Worm (Caenorhabditis elegans) whole organism, dauer: ENCODE results near the gene srh-20.

Source experiments
- unc-62 ChIP-seq: sonication (generic microtip); optimal IDR thresholded peaks from 2 replicates; lab custom pipeline; 2017; ENCODE audit warnings: missing biosample characterization, missing genetic modification reagents, missing genetic modification characterization

srh-20 gene

DNA sequence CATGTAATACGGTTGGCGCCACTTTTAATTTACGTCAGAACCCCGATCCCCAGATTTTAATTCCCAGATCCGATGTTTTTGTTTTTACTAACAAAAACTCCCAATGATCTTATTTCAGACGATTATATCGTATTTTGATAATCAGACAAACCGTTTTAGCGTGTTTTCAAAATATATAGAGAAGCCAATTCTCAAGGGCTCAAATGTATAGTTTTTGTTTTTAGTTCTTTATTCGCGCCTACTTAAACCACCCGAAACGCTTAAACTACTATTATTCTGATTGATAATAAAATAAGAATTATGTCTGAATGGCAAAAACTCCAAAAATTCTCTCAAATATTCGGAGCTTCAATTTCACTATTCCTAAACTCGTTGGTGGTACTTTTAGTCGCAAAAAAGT lies 31.8 kb downstream of the srh-20 start, which contains the start of gene str-208:
Gene str-208 (plus strand): TSS at position 301 of the 400 bp plus-strand sequence.
- no peak for TF ChIP-seq unc-62 (GFP tag; lab: Kevin White, UChicago)

DNA sequence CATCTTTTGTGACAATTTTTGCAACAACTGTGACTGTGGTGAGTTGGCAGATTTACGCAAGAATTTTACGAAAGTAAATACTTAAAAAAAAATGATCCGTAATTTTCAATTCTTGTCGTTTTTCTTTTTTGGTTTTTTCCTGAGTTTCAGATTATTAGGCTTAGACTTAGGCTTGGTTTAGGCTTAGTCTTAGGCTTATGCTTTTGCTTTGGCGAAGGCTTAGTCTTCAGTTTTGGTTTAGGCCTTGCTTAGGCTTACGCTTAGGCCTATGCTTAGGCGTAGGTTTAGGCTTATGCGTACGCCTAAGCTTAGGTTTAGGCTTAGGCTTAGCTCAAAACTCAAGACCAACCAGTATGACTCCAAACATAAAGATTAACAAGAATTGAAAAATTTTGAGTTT lies 32.9 kb downstream of the srh-20 start:
- no peak for TF ChIP-seq unc-62 (GFP tag; lab: Kevin White, UChicago)

ce11 chrV:4960686-4961085 lies 36.0 kb downstream of the srh-20 start:
- no peak for TF ChIP-seq unc-62 (GFP tag; lab: Kevin White, UChicago)

ce11 chrV:4962968-4963367 lies 38.2 kb downstream of the srh-20 start, which contains the start of gene tam-1:
tam-1 (minus strand) TSS chrV:4963102.
- TF ChIP-seq unc-62 (GFP tag; lab: Kevin White, UChicago): no peak

DNA sequence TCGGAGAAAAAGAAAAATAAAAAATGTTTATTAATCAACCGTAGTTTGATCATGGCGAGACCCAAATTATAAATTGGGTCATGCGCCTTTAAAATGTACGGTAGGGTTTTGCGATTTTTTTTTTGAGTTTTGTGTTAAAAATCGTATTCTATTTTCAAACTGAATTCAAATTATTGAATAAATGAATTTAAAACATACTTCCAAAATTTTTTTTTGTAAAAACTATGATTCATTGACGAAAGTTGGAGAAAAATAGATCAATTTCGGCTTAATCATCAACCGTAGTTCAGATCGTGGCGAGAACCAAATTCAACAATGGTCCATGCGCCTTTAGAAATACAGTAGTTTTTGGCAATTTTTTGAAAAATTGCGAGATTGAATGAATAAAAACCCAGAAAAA lies 38.9 kb downstream of the srh-20 start:
- TF ChIP-seq unc-62 (GFP tag; lab: Kevin White, UChicago): no peak

DNA sequence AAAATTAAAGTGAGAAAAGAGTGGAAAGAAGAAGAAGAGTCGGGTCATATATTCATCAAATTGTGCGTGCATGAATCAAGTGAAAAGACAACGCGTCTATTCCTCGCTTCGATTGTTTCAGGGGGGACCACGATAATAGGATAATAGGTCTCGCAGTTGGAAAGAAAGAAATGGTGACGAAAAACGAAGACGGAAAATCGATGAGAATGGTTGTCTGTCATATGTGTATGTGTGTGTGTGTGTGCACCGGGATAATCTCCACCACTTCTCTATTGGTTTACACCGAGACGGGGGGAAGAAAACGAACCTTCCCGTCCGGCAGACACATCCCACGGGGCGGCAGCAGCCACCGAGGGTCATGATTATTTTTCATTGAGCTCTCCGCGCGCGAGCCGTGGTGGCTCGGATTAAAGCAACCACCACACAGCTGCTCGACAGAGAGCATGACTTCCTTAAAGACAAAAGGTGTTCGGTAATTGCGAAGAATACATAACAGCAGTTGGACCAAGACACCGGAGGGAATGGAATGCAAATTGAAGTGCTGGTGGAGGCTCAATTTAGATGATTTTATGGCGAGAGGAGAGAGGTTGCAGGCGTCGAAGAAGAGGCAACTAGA lies 39.4 kb downstream of the srh-20 start:
- TF ChIP-seq unc-62 (GFP tag; lab: Kevin White, UChicago): no peak

DNA sequence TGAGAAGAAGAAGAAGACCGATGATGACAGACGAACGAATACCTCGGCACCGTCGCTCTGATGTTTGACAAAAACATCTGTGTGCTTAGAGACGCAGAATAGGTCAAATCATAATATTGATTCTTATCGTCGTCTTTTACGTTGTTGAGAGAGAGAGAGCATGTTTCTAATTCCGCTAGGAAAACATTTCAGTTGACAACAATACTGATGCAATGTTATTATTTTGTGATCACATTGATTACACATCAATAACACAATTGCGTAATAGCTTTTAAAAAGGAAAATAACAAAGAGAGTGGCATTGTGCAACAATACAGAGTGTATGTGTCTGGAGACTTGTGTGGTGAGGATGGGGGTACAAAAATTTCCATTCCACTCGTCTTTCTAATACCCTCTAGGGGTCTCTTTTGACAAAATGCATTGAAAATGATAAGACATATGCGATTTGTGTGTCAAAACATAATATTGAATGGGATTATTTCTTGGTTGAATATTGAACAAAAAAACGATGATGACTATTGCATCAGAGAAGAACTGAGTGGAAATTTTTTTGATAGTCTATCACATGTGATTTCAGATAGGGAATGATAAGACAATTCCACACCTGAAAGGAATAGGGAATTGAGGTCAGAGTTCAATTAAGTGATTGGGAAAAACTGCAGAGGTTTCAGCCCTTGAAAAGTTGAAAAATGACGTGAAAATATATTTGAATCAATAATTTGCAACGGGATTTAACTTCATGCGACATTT lies 40.1 kb downstream of the srh-20 start:
- no peak for TF ChIP-seq unc-62 (GFP tag; lab: Kevin White, UChicago)

- TF ChIP-seq unc-62 (GFP tag; lab: Kevin White, UChicago): no peak
Measured at ce11 chrV:4965790-4966189, 41.1 kb downstream of the srh-20 start.

- TF ChIP-seq unc-62 (GFP tag; lab: Kevin White, UChicago): no peak
Measured at ce11 chrV:4967238-4967637, 42.5 kb downstream of the srh-20 start.

DNA sequence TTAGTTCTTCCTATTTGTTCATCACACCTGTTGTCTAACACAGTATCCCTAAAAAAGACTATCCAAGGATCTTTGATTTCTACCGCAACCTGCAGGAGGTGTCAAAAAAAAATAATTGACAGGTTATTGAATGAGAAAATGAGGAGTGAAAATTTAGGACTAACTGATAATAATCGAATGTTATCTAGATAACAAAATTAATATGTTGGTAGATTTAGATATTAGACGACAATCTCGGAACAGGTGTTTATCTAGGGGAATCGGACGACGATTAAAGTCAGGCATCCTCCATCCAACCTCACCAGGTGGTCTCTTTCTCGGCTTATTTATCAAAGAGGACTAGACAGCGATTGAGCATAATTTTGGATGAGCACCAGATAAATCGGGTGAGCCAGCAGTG lies 44.1 kb downstream of the srh-20 start:
- TF ChIP-seq unc-62 (GFP tag; lab: Kevin White, UChicago): no peak

ce11 chrV:4969503-4969902 lies 44.8 kb downstream of the srh-20 start:
- TF ChIP-seq unc-62 (GFP tag; lab: Kevin White, UChicago): no peak

ce11 chrV:4972943-4973342 lies 48.2 kb downstream of the srh-20 start, which contains the start of gene srsx-9:
srsx-9 (minus strand) TSS chrV:4973043.
- TF ChIP-seq unc-62 (GFP tag; lab: Kevin White, UChicago): no peak

- TF ChIP-seq unc-62 (GFP tag; lab: Kevin White, UChicago): no peak
Measured at ce11 chrV:4974677-4975076, 50.0 kb downstream of the srh-20 start, which contains the start of gene srsx-10. srsx-10 (minus strand) TSS chrV:4974777.

- TF ChIP-seq unc-62 (GFP tag; lab: Kevin White, UChicago): no peak
Measured at ce11 chrV:4975140-4975539, 50.4 kb downstream of the srh-20 start, which contains the start of gene F26G5.1. F26G5.1 (plus strand) TSS chrV:4975478.
